Worm (Caenorhabditis elegans): Measurements from ENCODE around the gene grl-6.

The grl-6 gene

ce11 chrX:6427147-6427546 is 23.6 kb downstream of the grl-6 start (continued):
- no peak for TF ChIP-seq ztf-11 (tag; optimal IDR thresholded peaks at IDR 0.05)
- TF ChIP-seq unc-62 (GFP tag; optimal IDR thresholded peaks at IDR 0.05): no peak
- TF ChIP-seq lsy-2 (tag; optimal IDR thresholded peaks at IDR 0.05): no peak

DNA sequence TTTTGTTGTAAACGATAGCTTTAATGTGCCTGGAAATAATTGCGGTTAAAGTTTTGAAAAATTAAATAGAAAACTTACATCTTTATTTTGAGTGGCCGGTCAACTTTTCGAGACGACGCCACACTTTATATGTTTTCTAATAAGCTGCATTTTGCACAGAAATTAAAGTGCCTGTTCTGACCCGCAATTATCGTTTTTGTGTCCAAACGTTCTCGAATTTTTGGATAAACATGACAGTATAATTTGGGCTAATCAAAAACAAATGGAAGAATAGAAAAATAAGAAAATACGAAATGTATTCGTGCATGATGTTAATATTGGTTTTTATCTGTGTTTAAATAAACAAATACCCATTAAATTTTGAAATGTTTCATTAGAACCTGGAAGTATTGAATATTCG is 30.1 kb downstream of the grl-6 start, which contains the start of gene K10C2.12:
Gene K10C2.12 (minus strand): TSS at position 101 of the 400 bp plus-strand sequence.
- TF ChIP-seq nhr-10 (tag; optimal IDR thresholded peaks at IDR 0.05): no peak
- TF ChIP-seq nhr-21 (tag; optimal IDR thresholded peaks at IDR 0.05): no peak
- no peak for TF ChIP-seq ceh-82 (tag; optimal IDR thresholded peaks at IDR 0.05)
- TF ChIP-seq egl-27 (tag; optimal IDR thresholded peaks at IDR 0.05): no peak
- no peak for TF ChIP-seq nhr-23 (tag; optimal IDR thresholded peaks at IDR 0.05)
- no peak for TF ChIP-seq Y55F3AM.14 (GFP tag; optimal IDR thresholded peaks at IDR 0.05)

- no peak for TF ChIP-seq Y55F3AM.14 (GFP tag; optimal IDR thresholded peaks at IDR 0.05)
These were observed 31.6 kb downstream of the grl-6 start for ce11 chrX:6419113-6419512.

DNA sequence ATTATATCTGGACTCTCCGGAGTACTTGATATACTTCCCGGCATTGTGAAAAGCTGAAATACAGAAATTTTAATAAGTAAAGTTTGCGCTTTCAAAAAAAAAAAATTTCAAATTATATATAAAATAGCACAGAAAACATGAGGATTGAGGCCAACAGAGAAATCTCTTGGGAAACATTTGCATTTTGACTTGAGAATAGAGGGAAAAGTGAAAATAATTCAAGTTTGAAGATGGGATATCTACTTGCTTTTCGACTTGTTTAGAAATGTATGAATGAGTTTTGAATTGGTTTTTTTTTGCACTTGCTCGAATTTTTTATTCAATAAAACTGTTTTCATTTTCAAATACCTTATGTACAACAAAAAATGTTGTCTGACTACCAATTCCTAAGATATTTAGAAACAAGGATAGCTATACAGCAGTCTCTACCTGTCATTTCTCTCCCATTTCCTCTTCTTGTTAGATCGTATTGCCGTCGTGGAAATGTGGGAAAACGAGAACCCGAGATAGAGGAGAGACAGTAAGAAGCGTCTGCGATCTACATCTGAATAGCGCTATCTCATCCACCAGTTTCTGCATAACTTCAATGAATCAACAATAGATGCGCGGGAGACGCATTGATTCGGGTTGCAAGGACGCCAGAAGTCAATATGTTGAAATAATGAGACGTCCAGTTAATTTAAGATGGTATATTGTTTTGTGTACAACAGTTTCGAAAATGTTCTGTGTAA is 34.2 kb downstream of the grl-6 start, which contains the start of gene T22E5.6:
Gene T22E5.6 (minus strand): TSS at position 51 of the 731 bp plus-strand sequence.
- no peak for TF ChIP-seq sma-3 (GFP tag; optimal IDR thresholded peaks at IDR 0.05)
- peak; percentile 5 for TF ChIP-seq blmp-1 (tag; optimal IDR thresholded peaks at IDR 0.05; ENCODE audit: insufficient read depth)
- TF ChIP-seq nhr-129 (tag; optimal IDR thresholded peaks at IDR 0.05): peak; percentile 52
- no peak for TF ChIP-seq unc-62 (GFP tag; optimal IDR thresholded peaks at IDR 0.05)
- no peak for TF ChIP-seq ztf-1 (GFP tag; conservative IDR thresholded peaks at IDR 0.05)
- no peak for TF ChIP-seq unc-55 (GFP tag; optimal IDR thresholded peaks at IDR 0.05)

- TF ChIP-seq nhr-21 (tag; optimal IDR thresholded peaks at IDR 0.05) (no peak), ztf-4 (tag; optimal IDR thresholded peaks at IDR 0.05) (no peak), sma-9 (GFP tag; optimal IDR thresholded peaks at IDR 0.05) (no peak), sma-9 (tag; optimal IDR thresholded peaks at IDR 0.05) (no peak), sem-4 (tag; optimal IDR thresholded peaks at IDR 0.05) (no peak), nhr-11 (tag; optimal IDR thresholded peaks at IDR 0.05) (no peak), skn-1 (tag; optimal IDR thresholded peaks at IDR 0.05) (no peak), zag-1 (tag; optimal IDR thresholded peaks at IDR 0.05) (no peak), unc-39 (tag; optimal IDR thresholded peaks at IDR 0.05) (no peak), lin-13 (GFP tag; optimal IDR thresholded peaks at IDR 0.05) (no peak), ceh-82 (tag; optimal IDR thresholded peaks at IDR 0.05) (no peak), blmp-1 (tag; optimal IDR thresholded peaks at IDR 0.05; ENCODE audit: insufficient read depth) (no peak), crh-2 (tag; optimal IDR thresholded peaks at IDR 0.05) (no peak), nhr-12 (tag; optimal IDR thresholded peaks at IDR 0.05) (no peak), egl-27 (tag; optimal IDR thresholded peaks at IDR 0.05) (no peak), ztf-11 (tag; optimal IDR thresholded peaks at IDR 0.05) (no peak)
These were observed 37.2 kb downstream of the grl-6 start for ce11 chrX:6413583-6413982.

ce11 chrX:6412575-6412974 is 38.2 kb downstream of the grl-6 start, which contains the start of gene T22E5.1:
Gene T22E5.1 (plus strand): TSS chrX:6412875.
- TF ChIP-seq alr-1 (tag; optimal IDR thresholded peaks at IDR 0.05): no peak
- no peak for TF ChIP-seq mbf-1 (tag; optimal IDR thresholded peaks at IDR 0.05)
- TF ChIP-seq nhr-77 (tag; optimal IDR thresholded peaks at IDR 0.05): no peak
- no peak for TF ChIP-seq peb-1 (tag; optimal IDR thresholded peaks at IDR 0.05)
- no peak for TF ChIP-seq elt-1 (tag; optimal IDR thresholded peaks at IDR 0.05)
- no peak for TF ChIP-seq nhr-6 (tag; optimal IDR thresholded peaks at IDR 0.05)
- TF ChIP-seq sem-4 (tag; optimal IDR thresholded peaks at IDR 0.05): no peak
- no peak for TF ChIP-seq nhr-23 (tag; optimal IDR thresholded peaks at IDR 0.05)
- TF ChIP-seq lin-13 (GFP tag; optimal IDR thresholded peaks at IDR 0.05): no peak
- no peak for TF ChIP-seq ama-1 (optimal IDR thresholded peaks at IDR 0.05)
- no peak for TF ChIP-seq gmeb-1 (tag; optimal IDR thresholded peaks at IDR 0.05)
- TF ChIP-seq nhr-237 (tag; optimal IDR thresholded peaks at IDR 0.05): no peak
- no peak for TF ChIP-seq F13H6.1 (tag; optimal IDR thresholded peaks at IDR 0.05)
- TF ChIP-seq snpc-4 (tag; optimal IDR thresholded peaks at IDR 0.05): no peak
- TF ChIP-seq sma-3 (GFP tag; optimal IDR thresholded peaks at IDR 0.05): no peak
- no peak for TF ChIP-seq ztf-11 (tag; optimal IDR thresholded peaks at IDR 0.05)
- no peak for TF ChIP-seq ztf-4 (tag; optimal IDR thresholded peaks at IDR 0.05)
- no peak for TF ChIP-seq unc-55 (GFP tag; optimal IDR thresholded peaks at IDR 0.05)
- no peak for TF ChIP-seq blmp-1 (tag; optimal IDR thresholded peaks at IDR 0.05; ENCODE audit: insufficient read depth)

Data from whole organism, L2 larva.